Worm (Caenorhabditis elegans) whole organism, L1 larva: ENCODE results near the gene emb-8.

ENCODE experiments used
- C34B4.2 ChIP-seq: sonication (generic microtip); optimal IDR thresholded peaks from 2 replicates; lab custom pipeline; 2017; ENCODE audit warnings: mild to moderate bottlenecking, missing genetic modification characterization, missing compliant biosample characterization
- F16B12.6 ChIP-seq: fragments of 150-350 bp; optimal IDR thresholded peaks from 2 replicates; lab custom pipeline; 2014; ENCODE audit warnings: missing biosample characterization, missing genetic modification characterization
- aha-1 ChIP-seq: fragments of 150-350 bp; optimal IDR thresholded peaks from 2 replicates; lab custom pipeline; 2014; ENCODE audit warnings: missing biosample characterization, missing genetic modification characterization
- ama-1 ChIP-seq: fragments of 150-350 bp; optimal IDR thresholded peaks from 2 replicates; lab custom pipeline; 2014
- blmp-1 ChIP-seq: fragments of 150-350 bp; optimal IDR thresholded peaks from 2 replicates; lab custom pipeline; 2014; ENCODE audit warnings: missing biosample characterization, missing genetic modification characterization
- ceh-63 ChIP-seq: fragments of 200-800 bp; sonication (Bioruptor generic); optimal IDR thresholded peaks from 2 replicates; lab custom pipeline; 2018; ENCODE audit warnings: mild to moderate bottlenecking, missing genetic modification characterization, missing compliant biosample characterization
- ceh-8 ChIP-seq: fragments of 200-800 bp; sonication (Bioruptor generic); optimal IDR thresholded peaks from 2 replicates; lab custom pipeline; 2018; ENCODE audit warnings: mild to moderate bottlenecking, missing genetic modification characterization, moderate library complexity, missing compliant biosample characterization
- ces-1 ChIP-seq: fragments of 150-350 bp; optimal IDR thresholded peaks from 2 replicates; lab custom pipeline; 2014; ENCODE audit warnings: missing biosample characterization, missing genetic modification reagents, missing genetic modification characterization
- dpl-1 ChIP-seq, 3 experiments: fragments of 150-350 bp in 2 of 3; sonication (generic microtip) in 1 of 3; optimal IDR thresholded peaks; 2 replicates each; lab custom pipeline; 2014 to 2017; ENCODE audit warnings: missing biosample characterization in 3 of 3, missing genetic modification characterization in 3 of 3, missing genetic modification reagents in 3 of 3
- dsc-1 ChIP-seq: sonication (generic microtip); optimal IDR thresholded peaks from 2 replicates; lab custom pipeline; 2016; ENCODE audit warnings: mild to moderate bottlenecking, missing genetic modification characterization, missing compliant biosample characterization
- efl-1 ChIP-seq, 4 experiments: fragments of 150-350 bp; optimal IDR thresholded peaks in 3 of 4; peaks in 1 of 4; 1 replicate in 1 of 4; 2 replicates in 3 of 4; lab custom pipeline; 2014; ENCODE audit warnings: missing biosample characterization in 2 of 4, missing genetic modification characterization in 2 of 4, missing genetic modification reagents in 2 of 4
- efl-3 ChIP-seq: fragments of 200-800 bp; sonication (Bioruptor generic); optimal IDR thresholded peaks from 2 replicates; lab custom pipeline; 2018; ENCODE audit warnings: mild to moderate bottlenecking, missing genetic modification characterization, missing compliant biosample characterization
- egl-13 ChIP-seq: sonication (generic microtip); optimal IDR thresholded peaks from 2 replicates; lab custom pipeline; 2016; ENCODE audit warnings: missing genotype, missing genetic modification reagents, missing genetic modification characterization, missing compliant biosample characterization
- egl-27 ChIP-seq, 2 experiments: fragments of 150-350 bp in 1 of 2; sonication (generic microtip); optimal IDR thresholded peaks; 3 replicates each; lab custom pipeline; 2017 to 2018; ENCODE audit warnings: missing biosample characterization in 2 of 2, missing genetic modification characterization in 2 of 2, missing genetic modification reagents in 2 of 2
- elt-3 ChIP-seq, 6 experiments: fragments of 150-350 bp in 1 of 6; sonication (generic microtip); optimal IDR thresholded peaks; 2 replicates each; lab custom pipeline; 2017 to 2018; ENCODE audit warnings: missing biosample characterization in 6 of 6, missing genetic modification characterization in 6 of 6, inconsistent platforms in 1 of 6
- ets-5 ChIP-seq: fragments of 200-800 bp; sonication (Bioruptor generic); IDR thresholded peaks from 2 replicates; pipeline ENCODE4 v1.3.6; 2022; ENCODE audit warnings: missing genetic modification characterization, missing compliant biosample characterization
- fkh-10 ChIP-seq: sonication (generic microtip); optimal IDR thresholded peaks from 2 replicates; lab custom pipeline; 2017; ENCODE audit warnings: missing biosample characterization, missing genetic modification reagents, missing genetic modification characterization
- fkh-8 ChIP-seq: sonication (generic microtip); optimal IDR thresholded peaks from 2 replicates; lab custom pipeline; 2016; ENCODE audit warnings: mild to moderate bottlenecking, missing genetic modification characterization, missing compliant biosample characterization
- fos-1 ChIP-seq: fragments of 150-350 bp; optimal IDR thresholded peaks from 2 replicates; lab custom pipeline; 2014; ENCODE audit warnings: missing biosample characterization, missing genetic modification characterization
- hlh-4 ChIP-seq: sonication (generic microtip); optimal IDR thresholded peaks from 2 replicates; lab custom pipeline; 2016; ENCODE audit warnings: mild to moderate bottlenecking, missing genetic modification characterization, missing compliant biosample characterization
- irx-1 ChIP-seq: sonication (generic microtip); optimal IDR thresholded peaks from 2 replicates; lab custom pipeline; 2016; ENCODE audit warnings: missing genetic modification characterization, missing compliant biosample characterization
- isw-1 ChIP-seq: fragments of 200-800 bp; sonication (Bioruptor generic); IDR thresholded peaks from 2 replicates; pipeline ENCODE4 v1.3.6; 2022; ENCODE audit warnings: missing genetic modification characterization, missing compliant biosample characterization
- lin-35 ChIP-seq, 2 experiments: fragments of 150-350 bp; optimal IDR thresholded peaks; 2 replicates each; lab custom pipeline; 2014; ENCODE audit warnings: missing biosample characterization in 2 of 2, missing genetic modification characterization in 2 of 2, missing genetic modification reagents in 2 of 2
- lin-39 ChIP-seq: fragments of 150-350 bp; optimal IDR thresholded peaks from 2 replicates; lab custom pipeline; 2014; ENCODE audit warnings: missing biosample characterization, missing genetic modification reagents, missing genetic modification characterization
- lsy-2 ChIP-seq, 2 experiments: fragments of 150-350 bp; optimal IDR thresholded peaks; 2 replicates each; lab custom pipeline; 2014; ENCODE audit warnings: missing biosample characterization in 2 of 2, missing genetic modification characterization in 2 of 2
- mep-1 ChIP-seq: fragments of 150-350 bp; optimal IDR thresholded peaks from 2 replicates; lab custom pipeline; 2014; ENCODE audit warnings: missing biosample characterization, missing genetic modification characterization
- nhr-12 ChIP-seq: sonication (generic microtip); optimal IDR thresholded peaks from 2 replicates; lab custom pipeline; 2017; ENCODE audit warnings: missing biosample characterization, missing genetic modification characterization
- nhr-19 ChIP-seq: fragments of 200-800 bp; sonication (Bioruptor generic); conservative IDR thresholded peaks from 2 replicates; pipeline ENCODE4 v1.3.6; 2022; ENCODE audit warnings: missing genetic modification characterization, missing compliant biosample characterization
- nhr-28 ChIP-seq: fragments of 150-350 bp; optimal IDR thresholded peaks from 2 replicates; lab custom pipeline; 2014; ENCODE audit warnings: missing biosample characterization, missing genetic modification characterization
- nhr-71 ChIP-seq: sonication (generic microtip); optimal IDR thresholded peaks from 2 replicates; lab custom pipeline; 2016; ENCODE audit warnings: mild to moderate bottlenecking, missing genetic modification characterization, moderate library complexity, missing compliant biosample characterization
- nhr-85 ChIP-seq: sonication (generic microtip); peaks from one replicate; lab custom pipeline; 2016; ENCODE audit warnings: missing genetic modification characterization, inconsistent platforms, missing compliant biosample characterization
- pag-3 ChIP-seq: sonication (generic microtip); optimal IDR thresholded peaks from 2 replicates; lab custom pipeline; 2017; ENCODE audit warnings: missing genetic modification characterization, mild to moderate bottlenecking, missing compliant biosample characterization, antibody characterized with exemption, borderline replicate concordance; ENCODE audit not compliant: insufficient read depth
- pax-3 ChIP-seq: fragments of 200-800 bp; sonication (Bioruptor generic); optimal IDR thresholded peaks from 2 replicates; lab custom pipeline; 2018; ENCODE audit warnings: mild to moderate bottlenecking, missing genetic modification characterization, moderate library complexity, missing compliant biosample characterization
- rnt-1 ChIP-seq: sonication (generic microtip); optimal IDR thresholded peaks from 2 replicates; lab custom pipeline; 2016; ENCODE audit warnings: mild to moderate bottlenecking, missing genetic modification characterization, moderate library complexity, missing compliant biosample characterization
- skn-1 ChIP-seq: fragments of 150-350 bp; optimal IDR thresholded peaks from 2 replicates; lab custom pipeline; 2014; ENCODE audit warnings: missing biosample characterization, missing genetic modification characterization
- snpc-4 ChIP-seq: fragments of 150-350 bp; optimal IDR thresholded peaks from 2 replicates; lab custom pipeline; 2014; ENCODE audit warnings: missing biosample characterization, missing genetic modification characterization
- snu-23 ChIP-seq: sonication (generic microtip); optimal IDR thresholded peaks from 2 replicates; lab custom pipeline; 2016; ENCODE audit warnings: missing genetic modification characterization, missing compliant biosample characterization
- sox-4 ChIP-seq: sonication (generic microtip); optimal IDR thresholded peaks from 2 replicates; lab custom pipeline; 2016; ENCODE audit warnings: missing genetic modification characterization, missing compliant biosample characterization
- sptf-1 ChIP-seq: fragments of 150-350 bp; optimal IDR thresholded peaks from 2 replicates; lab custom pipeline; 2014; ENCODE audit warnings: missing biosample characterization, missing genetic modification characterization
- sup-37 ChIP-seq: fragments of 200-800 bp; sonication (Bioruptor generic); optimal IDR thresholded peaks from 2 replicates; lab custom pipeline; 2018; ENCODE audit warnings: mild to moderate bottlenecking, missing genetic modification characterization, missing compliant biosample characterization
- swsn-7 ChIP-seq: sonication (generic microtip); optimal IDR thresholded peaks from 2 replicates; lab custom pipeline; 2016; ENCODE audit warnings: missing genetic modification characterization, missing compliant biosample characterization
- tbx-2 ChIP-seq: sonication (generic microtip); optimal IDR thresholded peaks from 2 replicates; lab custom pipeline; 2016; ENCODE audit warnings: missing genetic modification characterization, missing compliant biosample characterization
- unc-62 ChIP-seq: fragments of 150-350 bp; optimal IDR thresholded peaks from 2 replicates; lab custom pipeline; 2014; ENCODE audit warnings: missing biosample characterization, missing genetic modification reagents, missing genetic modification characterization
- unc-86 ChIP-seq: sonication (generic microtip); optimal IDR thresholded peaks from 2 replicates; lab custom pipeline; 2016; ENCODE audit warnings: missing genetic modification characterization, missing compliant biosample characterization
- unc-98 ChIP-seq: fragments of 200-800 bp; sonication (Bioruptor generic); IDR thresholded peaks from 2 replicates; pipeline ENCODE4 v1.3.6; 2022; ENCODE audit warnings: missing genetic modification characterization, missing compliant biosample characterization
- vab-15 ChIP-seq: sonication (generic microtip); optimal IDR thresholded peaks from 2 replicates; lab custom pipeline; 2017; ENCODE audit warnings: missing genotype, mild to moderate bottlenecking, missing genetic modification characterization, missing compliant biosample characterization
- xbp-1 ChIP-seq: sonication (generic microtip); optimal IDR thresholded peaks from 2 replicates; lab custom pipeline; 2016; ENCODE audit warnings: missing genetic modification characterization, missing compliant biosample characterization
- zag-1 ChIP-seq: fragments of 150-350 bp; optimal IDR thresholded peaks from 2 replicates; lab custom pipeline; 2014; ENCODE audit warnings: missing biosample characterization, missing genetic modification characterization
- zip-4 ChIP-seq: fragments of 200-800 bp; sonication (Bioruptor generic); optimal IDR thresholded peaks from 2 replicates; lab custom pipeline; 2018; ENCODE audit warnings: mild to moderate bottlenecking, missing genetic modification characterization, moderate library complexity, missing compliant biosample characterization
- ztf-11 ChIP-seq, 2 experiments: sonication (generic microtip); optimal IDR thresholded peaks; 2 replicates each; lab custom pipeline; 2016 to 2017; ENCODE audit warnings: missing genetic modification characterization in 2 of 2, missing biosample characterization in 1 of 2, missing compliant biosample characterization in 1 of 2
- ztf-4 ChIP-seq: fragments of 150-350 bp; optimal IDR thresholded peaks from 2 replicates; lab custom pipeline; 2014; ENCODE audit warnings: missing biosample characterization, missing genetic modification characterization

The emb-8 gene

ce11 chrIII:5203310-5203709 is 3.8 kb upstream of the emb-8 start:
- TF ChIP-seq efl-3 (GFP tag; lab: Kevin White, UChicago), result no peak
- peak; percentile 11 for TF ChIP-seq nhr-71
- TF ChIP-seq, all 84 proteins: peak for 1

ce11 chrIII:5202641-5203040 is 3.2 kb upstream of the emb-8 start:
- no peak for TF ChIP-seq pag-3 (tag; lab: Kevin White, UChicago)
- TF ChIP-seq ama-1 (lab: Kevin White, UChicago), result no peak
- no peak for TF ChIP-seq C34B4.2 (tag; lab: Kevin White, UChicago)
- TF ChIP-seq lsy-2 (tag; optimal IDR thresholded peaks at IDR 0.05; lab: Kevin White, UChicago), result peak; percentile 49 to 74
- no peak for TF ChIP-seq ceh-63 (GFP tag; lab: Kevin White, UChicago)
- TF ChIP-seq isw-1 (GFP tag; lab: Robert Waterston, UW), result no peak
- TF ChIP-seq snpc-4 (tag; lab: Kevin White, UChicago), result no peak
- TF ChIP-seq ztf-4 (tag; lab: Kevin White, UChicago), result no peak
- no peak for TF ChIP-seq F16B12.6 (tag; lab: Kevin White, UChicago)
- TF ChIP-seq blmp-1 (tag; lab: Kevin White, UChicago), result peak; percentile 40
- no peak for TF ChIP-seq skn-1 (tag; lab: Kevin White, UChicago)
- peak in 2 of 3 experiments; percentile 10 to 34 for TF ChIP-seq dpl-1 (GFP tag; optimal IDR thresholded peaks at IDR 0.05; lab: Kevin White, UChicago)
- TF ChIP-seq sptf-1 (tag; lab: Kevin White, UChicago), result no peak
- TF ChIP-seq fkh-10 (GFP tag; lab: Kevin White, UChicago), result no peak
- TF ChIP-seq snu-23 (GFP tag; lab: Kevin White, UChicago), result peak; percentile 85
- TF ChIP-seq rnt-1 (tag; lab: Kevin White, UChicago), result peak; percentile 40
- no peak for TF ChIP-seq vab-15 (tag; lab: Kevin White, UChicago)
- TF ChIP-seq ces-1 (GFP tag; lab: Kevin White, UChicago), result no peak
- TF ChIP-seq mep-1 (tag; lab: Kevin White, UChicago), result peak; percentile 72
- no peak for TF ChIP-seq dsc-1 (tag; lab: Kevin White, UChicago)
- no peak for TF ChIP-seq zag-1 (tag; lab: Kevin White, UChicago)
- TF ChIP-seq unc-62, result no peak
- TF ChIP-seq sup-37 (GFP tag; lab: Kevin White, UChicago), result no peak
- no peak for TF ChIP-seq sox-4 (tag; lab: Kevin White, UChicago)
- TF ChIP-seq nhr-12, result no peak
- no peak for TF ChIP-seq egl-13 (tag; lab: Kevin White, UChicago)
- TF ChIP-seq egl-27 (tag; optimal IDR thresholded peaks at IDR 0.05; lab: Kevin White, UChicago), result no peak
- TF ChIP-seq nhr-85 (tag; lab: Kevin White, UChicago), result peak; percentile 89
- peak; percentile 60 for TF ChIP-seq nhr-19 (GFP tag; lab: Robert Waterston, UW)
- no peak for TF ChIP-seq zip-4 (GFP tag; lab: Kevin White, UChicago)
- TF ChIP-seq lin-39 (tag; lab: Kevin White, UChicago), result no peak
- no peak for TF ChIP-seq pax-3 (tag; lab: Kevin White, UChicago)
- peak; percentile 53 to 59 for TF ChIP-seq efl-1 (optimal IDR thresholded peaks at IDR 0.05; lab: Kevin White, UChicago)
- TF ChIP-seq efl-1 (GFP tag; optimal IDR thresholded peaks at IDR 0.05 in 1 of 2; lab: Kevin White, UChicago), result peak in 1 of 2 experiments; percentile 24
- TF ChIP-seq aha-1 (tag; lab: Kevin White, UChicago), result no peak
- TF ChIP-seq ztf-11 (tag; optimal IDR thresholded peaks at IDR 0.05; lab: Kevin White, UChicago), result no peak
- peak; percentile 51 for TF ChIP-seq tbx-2 (tag; lab: Kevin White, UChicago)
- no peak for TF ChIP-seq unc-86 (tag; lab: Kevin White, UChicago)
- no peak for TF ChIP-seq irx-1
- peak; percentile 45 to 71 for TF ChIP-seq lin-35 (GFP tag; optimal IDR thresholded peaks at IDR 0.05; lab: Kevin White, UChicago)
- TF ChIP-seq fkh-8 (tag; lab: Kevin White, UChicago), result peak; percentile 8
- peak; percentile 28 for TF ChIP-seq fos-1 (tag; lab: Kevin White, UChicago)
- no peak for TF ChIP-seq hlh-4 (tag; lab: Kevin White, UChicago)
- peak in 5 of 6 experiments; percentile 38 to 81 (median 54) for TF ChIP-seq elt-3 (tag; optimal IDR thresholded peaks at IDR 0.05; lab: Kevin White, UChicago)
- TF ChIP-seq nhr-71, result peak; percentile 80
- TF ChIP-seq ceh-8, result no peak
- TF ChIP-seq unc-98 (GFP tag; lab: Robert Waterston, UW), result no peak
- peak; percentile 39 for TF ChIP-seq swsn-7 (tag; lab: Kevin White, UChicago)
- no peak for TF ChIP-seq ets-5 (GFP tag; lab: Robert Waterston, UW)
- TF ChIP-seq xbp-1, result no peak
- no peak for TF ChIP-seq nhr-28 (tag; lab: Kevin White, UChicago)
